Worm (Caenorhabditis elegans) whole organism, L4 larva: Measurements from ENCODE around the gene clec-162.

Source experiments
- T26A8.4 ChIP-seq: fragments of 200-800 bp; sonication (Bioruptor generic); IDR thresholded peaks from 2 replicates; pipeline ENCODE4 v1.3.6; 2022; ENCODE audit warnings: missing genetic modification characterization, missing compliant biosample characterization
- hlh-30 ChIP-seq: sonication (generic microtip); optimal IDR thresholded peaks from 2 replicates; lab custom pipeline; 2017; ENCODE audit warnings: antibody characterized with exemption, mild to moderate bottlenecking, missing genetic modification characterization, missing compliant biosample characterization; ENCODE audit not compliant: insufficient read depth
- lin-39 ChIP-seq: fragments of 150-350 bp; optimal IDR thresholded peaks from 2 replicates; lab custom pipeline; 2014; ENCODE audit warnings: missing biosample characterization, missing genetic modification reagents, missing genetic modification characterization
- nhr-28 ChIP-seq: fragments of 150-350 bp; optimal IDR thresholded peaks from 2 replicates; lab custom pipeline; 2014; ENCODE audit warnings: missing biosample characterization, missing genetic modification characterization
- spr-1 ChIP-seq: sonication (generic microtip); optimal IDR thresholded peaks from 2 replicates; lab custom pipeline; 2016; ENCODE audit warnings: mild to moderate bottlenecking, missing genetic modification characterization, missing compliant biosample characterization

ce11 chrIII:9713862-9714261 is 11.2 kb downstream of the clec-162 start, which contains the start of gene ncx-6:
- TF ChIP-seq spr-1 (tag; lab: Kevin White, UChicago) (no peak), T26A8.4 (GFP tag; lab: Robert Waterston, UW) (no peak), hlh-30 (peak; percentile 40), lin-39 (no peak), nhr-28 (tag; lab: Kevin White, UChicago) (no peak)
